Worm (Caenorhabditis elegans) whole organism, young adult: ENCODE measurements around the gene Y60A3A.16.

Experiments used
- attf-3 ChIP-seq: fragments of 200-800 bp; sonication (Bioruptor generic); conservative IDR thresholded peaks from 2 replicates; pipeline ENCODE4 v1.3.6; 2022; ENCODE audit warnings: missing genetic modification reagents, missing genetic modification characterization, missing compliant biosample characterization
- dox-1 ChIP-seq: fragments of 200-800 bp; sonication (Bioruptor generic); IDR thresholded peaks from 2 replicates; pipeline ENCODE4 v1.3.6; 2022; ENCODE audit warnings: missing genetic modification reagents, missing genetic modification characterization, missing compliant biosample characterization
- snpc-1.1 ChIP-seq: sonication (generic microtip); optimal IDR thresholded peaks from 2 replicates; lab custom pipeline; 2017; ENCODE audit warnings: missing genetic modification characterization, mild to moderate bottlenecking, missing compliant biosample characterization, antibody characterized with exemption, moderate library complexity, missing genotype, missing genetic modification reagents; ENCODE audit not compliant: insufficient read depth

DNA sequence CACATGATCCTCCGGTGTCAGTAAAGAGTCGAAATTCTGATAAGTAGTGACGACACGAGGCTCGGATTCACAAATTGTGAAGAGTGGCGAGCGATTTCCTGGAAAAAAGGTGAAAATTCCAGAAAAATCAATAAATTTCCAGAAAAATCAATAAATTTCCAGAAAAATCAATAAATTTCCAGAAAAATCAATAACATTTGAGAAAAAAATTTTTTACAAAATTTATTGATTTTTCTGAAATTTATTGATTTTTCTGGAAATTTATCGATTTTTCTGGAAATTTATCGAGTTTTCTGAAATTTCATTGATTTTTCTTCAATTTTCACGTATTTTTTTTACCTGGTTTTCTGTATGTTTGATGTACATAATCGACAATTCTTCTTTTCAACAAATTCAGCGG, 16.5 kb downstream of the Y60A3A.16 start:
- TF ChIP-seq attf-3 (GFP tag; lab: Robert Waterston, UW) (no peak), dox-1 (GFP tag; lab: Robert Waterston, UW) (no peak), snpc-1.1 (no peak)
